Fruit fly (Drosophila melanogaster) whole organism, embryonic: ENCODE results near the gene CG42811.

Experiments used
- ATbp ChIP-seq: fragments of 200-800 bp; sonication (Bioruptor generic); optimal IDR thresholded peaks from 2 replicates; lab custom pipeline; 2017; ENCODE audit warnings: missing biosample characterization, mild to moderate bottlenecking, missing genetic modification characterization, missing genetic modification reagents
- Aef1 ChIP-seq: fragments of 200-800 bp; sonication (Bioruptor generic); IDR thresholded peaks from 3 replicates; pipeline ENCODE4 v1.3.6; 2022; ENCODE audit warnings: missing biosample characterization, missing genetic modification characterization
- BEAF-32 ChIP-seq: fragments of 200-800 bp; sonication (Bioruptor generic); optimal IDR thresholded peaks from 3 replicates; lab custom pipeline; 2017; ENCODE audit warnings: missing biosample characterization, missing genetic modification characterization, mild to moderate bottlenecking, moderate library complexity, missing genetic modification reagents
- CG10147 ChIP-seq: fragments of 200-800 bp; sonication (Bioruptor generic); optimal IDR thresholded peaks from 2 replicates; lab custom pipeline; 2019; ENCODE audit warnings: missing biosample characterization, mild to moderate bottlenecking, missing genetic modification characterization, moderate library complexity
- CG10654 ChIP-seq: fragments of 200-800 bp; sonication (Bioruptor generic); optimal IDR thresholded peaks from 2 replicates; lab custom pipeline; 2016; ENCODE audit warnings: missing biosample characterization, missing genetic modification characterization
- CG11456 ChIP-seq: fragments of 200-800 bp; sonication (Bioruptor generic); IDR thresholded peaks from 3 replicates; pipeline ENCODE4 v1.3.6; 2022; ENCODE audit warnings: missing biosample characterization, missing genetic modification characterization
- CG13123 ChIP-seq: fragments of 200-800 bp; sonication (Bioruptor generic); optimal IDR thresholded peaks from 2 replicates; lab custom pipeline; 2016; ENCODE audit warnings: missing biosample characterization, missing genetic modification characterization
- CG14441 ChIP-seq: fragments of 200-800 bp; sonication (Bioruptor generic); IDR thresholded peaks from 2 replicates; pipeline ENCODE4 v1.3.6; 2022; ENCODE audit warnings: missing biosample characterization, missing genetic modification characterization
- CG14667 ChIP-seq: fragments of 200-800 bp; sonication (Bioruptor generic); IDR thresholded peaks from 2 replicates; pipeline ENCODE4 v1.3.6; 2022; ENCODE audit warnings: missing biosample characterization, missing genetic modification characterization
- CG15601 ChIP-seq: fragments of 200-800 bp; sonication (Bioruptor generic); optimal IDR thresholded peaks from 3 replicates; lab custom pipeline; 2019; ENCODE audit warnings: missing biosample characterization, mild to moderate bottlenecking, missing genetic modification characterization, moderate library complexity
- CG1602 ChIP-seq: fragments of 200-800 bp; sonication (Bioruptor generic); optimal IDR thresholded peaks from 3 replicates; lab custom pipeline; 2016; ENCODE audit warnings: missing biosample characterization, missing genetic modification characterization
- CG17385 ChIP-seq: fragments of 200-800 bp; sonication (Bioruptor generic); optimal IDR thresholded peaks from 3 replicates; lab custom pipeline; 2018; ENCODE audit warnings: missing biosample characterization, mild to moderate bottlenecking, missing genetic modification characterization
- CG2202 ChIP-seq: fragments of 200-800 bp; sonication (Bioruptor generic); optimal IDR thresholded peaks from 2 replicates; lab custom pipeline; 2018; ENCODE audit warnings: missing biosample characterization, mild to moderate bottlenecking, missing genetic modification characterization
- CG3065 ChIP-seq: fragments of 200-800 bp; sonication (Bioruptor generic); optimal IDR thresholded peaks from 2 replicates; lab custom pipeline; 2016; ENCODE audit warnings: missing biosample characterization, missing genetic modification characterization
- CG32772 ChIP-seq: fragments of 200-800 bp; sonication (Bioruptor generic); IDR thresholded peaks from 2 replicates; pipeline ENCODE4 v1.3.6; 2022; ENCODE audit warnings: missing biosample characterization, missing genetic modification characterization
- CG33557 ChIP-seq: fragments of 200-800 bp; sonication (Bioruptor generic); optimal IDR thresholded peaks from 2 replicates; lab custom pipeline; 2019; ENCODE audit warnings: missing biosample characterization, mild to moderate bottlenecking, missing genetic modification characterization, moderate library complexity
- CG34376 ChIP-seq: fragments of 200-800 bp; sonication (Bioruptor generic); optimal IDR thresholded peaks from 2 replicates; lab custom pipeline; 2018; ENCODE audit warnings: missing biosample characterization, mild to moderate bottlenecking, missing genetic modification characterization
- CG4360 ChIP-seq: fragments of 200-800 bp; sonication (Bioruptor generic); IDR thresholded peaks from 2 replicates; pipeline ENCODE4 v1.3.6; 2022; ENCODE audit warnings: missing biosample characterization, missing genetic modification characterization
- CG5180 ChIP-seq: fragments of 200-800 bp; sonication (Bioruptor generic); optimal IDR thresholded peaks from 3 replicates; lab custom pipeline; 2017; ENCODE audit warnings: missing biosample characterization, missing genetic modification characterization, mild to moderate bottlenecking, moderate library complexity, missing genetic modification reagents
- CG8089 ChIP-seq: fragments of 200-800 bp; sonication (Bioruptor generic); optimal IDR thresholded peaks from 3 replicates; lab custom pipeline; 2016; ENCODE audit warnings: missing biosample characterization, missing genetic modification characterization
- CG8924 ChIP-seq: fragments of 200-800 bp; optimal IDR thresholded peaks from 3 replicates; lab custom pipeline; 2019; ENCODE audit warnings: missing biosample characterization, mild to moderate bottlenecking, missing genetic modification characterization, moderate library complexity
- Dad ChIP-seq: fragments of 200-800 bp; sonication (Bioruptor generic); optimal IDR thresholded peaks from 3 replicates; lab custom pipeline; 2016; ENCODE audit warnings: missing biosample characterization, missing genetic modification characterization
- Dll ChIP-seq: fragments of 200-800 bp; sonication (Bioruptor generic); IDR thresholded peaks from 4 replicates; pipeline ENCODE4 v1.3.6; 2022; ENCODE audit warnings: missing biosample characterization, missing genetic modification characterization; ENCODE audit not compliant: partially characterized antibody
- Ets97D ChIP-seq: fragments of 200-800 bp; sonication (Bioruptor generic); optimal IDR thresholded peaks from 3 replicates; lab custom pipeline; 2016; ENCODE audit warnings: missing biosample characterization, missing genetic modification characterization
- Fer2 ChIP-seq: fragments of 200-800 bp; sonication (Bioruptor generic); optimal IDR thresholded peaks from 2 replicates; lab custom pipeline; 2018; ENCODE audit warnings: missing biosample characterization, mild to moderate bottlenecking, missing genetic modification characterization, moderate library complexity
- HLH54F ChIP-seq: fragments of 200-800 bp; sonication (Bioruptor generic); optimal IDR thresholded peaks from 3 replicates; lab custom pipeline; 2016; ENCODE audit warnings: missing biosample characterization, missing genetic modification characterization
- Hand ChIP-seq: fragments of 200-800 bp; sonication (Bioruptor generic); optimal IDR thresholded peaks from 2 replicates; lab custom pipeline; 2017; ENCODE audit warnings: mild to moderate bottlenecking, missing biosample characterization, missing genetic modification reagents, missing genetic modification characterization
- Med ChIP-seq: fragments of 200-800 bp; sonication (Bioruptor generic); peaks from one replicate; lab custom pipeline; 2016; ENCODE audit warnings: missing biosample characterization, missing genetic modification characterization, mild to moderate bottlenecking, inconsistent platforms, moderate library complexity
- NK7.1 ChIP-seq: fragments of 200-800 bp; sonication (Bioruptor generic); optimal IDR thresholded peaks from 3 replicates; lab custom pipeline; 2016; ENCODE audit warnings: missing biosample characterization, missing genetic modification characterization
- Neu2 ChIP-seq: fragments of 200-800 bp; sonication (Bioruptor generic); optimal IDR thresholded peaks from 3 replicates; lab custom pipeline; 2016; ENCODE audit warnings: missing biosample characterization, missing genetic modification characterization, borderline replicate concordance
- Pdp1 ChIP-seq, 2 experiments: fragments of 200-800 bp; sonication (Bioruptor generic); optimal IDR thresholded peaks; 3 replicates each; lab custom pipeline; 2016; ENCODE audit warnings: missing biosample characterization in 2 of 2, missing genetic modification characterization in 2 of 2, mild to moderate bottlenecking in 1 of 2, moderate library complexity in 1 of 2
- Scr ChIP-seq: fragments of 200-800 bp; sonication (Bioruptor generic); IDR thresholded peaks from 2 replicates; pipeline ENCODE4 v1.3.6; 2022; ENCODE audit warnings: missing biosample characterization, missing genetic modification characterization; ENCODE audit not compliant: partially characterized antibody
- Sin3A ChIP-seq: fragments of >200 bp; optimal IDR thresholded peaks from 2 replicates; lab custom pipeline; 2018
- Ssrp ChIP-seq: fragments of 200-800 bp; sonication (Bioruptor generic); optimal IDR thresholded peaks from 2 replicates; lab custom pipeline; 2018; ENCODE audit warnings: missing biosample characterization, mild to moderate bottlenecking, missing genetic modification characterization, moderate library complexity
- Usf ChIP-seq: fragments of 200-800 bp; sonication (Bioruptor generic); optimal IDR thresholded peaks from 2 replicates; lab custom pipeline; 2017; ENCODE audit warnings: missing genotype, missing biosample characterization, missing genetic modification characterization
- ara ChIP-seq: fragments of 200-800 bp; sonication (Bioruptor generic); IDR thresholded peaks from 2 replicates; pipeline ENCODE4 v1.3.6; 2022; ENCODE audit warnings: missing biosample characterization, missing genetic modification characterization
- ato ChIP-seq: fragments of 200-800 bp; sonication (Bioruptor generic); IDR thresholded peaks from 2 replicates; pipeline ENCODE4 v1.3.6; 2022; ENCODE audit warnings: missing biosample characterization, missing genetic modification characterization; ENCODE audit not compliant: partially characterized antibody
- bbx ChIP-seq: fragments of 200-800 bp; sonication (Bioruptor generic); IDR thresholded peaks from 2 replicates; pipeline ENCODE4 v1.3.6; 2022; ENCODE audit warnings: missing biosample characterization, missing genetic modification characterization; ENCODE audit not compliant: partially characterized antibody
- bowl ChIP-seq: fragments of 200-800 bp; sonication (Bioruptor generic); IDR thresholded peaks from 2 replicates; pipeline ENCODE4 v1.3.6; 2022; ENCODE audit warnings: missing biosample characterization, missing genetic modification characterization
- cad ChIP-seq: fragments of >200 bp; optimal IDR thresholded peaks from 2 replicates; lab custom pipeline; 2017; ENCODE audit warnings: missing biosample characterization, missing genetic modification characterization
- chif ChIP-seq, 2 experiments: fragments of 200-800 bp; sonication (Bioruptor generic); optimal IDR thresholded peaks; 3 replicates each; lab custom pipeline; 2016; ENCODE audit warnings: missing biosample characterization in 2 of 2, missing genetic modification characterization in 2 of 2
- chm ChIP-seq: fragments of 200-800 bp; sonication (Bioruptor generic); IDR thresholded peaks from 2 replicates; pipeline ENCODE4 v1.3.6; 2022; ENCODE audit warnings: missing biosample characterization, missing genetic modification characterization
- cwo ChIP-seq: fragments of 200-800 bp; sonication (Bioruptor generic); optimal IDR thresholded peaks from 3 replicates; lab custom pipeline; 2017; ENCODE audit warnings: missing biosample characterization, missing genetic modification characterization, mild to moderate bottlenecking, moderate library complexity, missing genetic modification reagents
- jigr1 ChIP-seq: fragments of 200-800 bp; sonication (Bioruptor generic); IDR thresholded peaks from 3 replicates; pipeline ENCODE4 v1.3.6; 2022; ENCODE audit warnings: missing biosample characterization, missing genetic modification characterization
- odd ChIP-seq: fragments of 200-800 bp; sonication (Bioruptor generic); optimal IDR thresholded peaks from 2 replicates; lab custom pipeline; 2017; ENCODE audit warnings: missing biosample characterization, mild to moderate bottlenecking, missing genetic modification characterization
- org-1 ChIP-seq: fragments of 200-800 bp; sonication (Bioruptor generic); optimal IDR thresholded peaks from 2 replicates; lab custom pipeline; 2017; ENCODE audit warnings: missing biosample characterization, missing genetic modification characterization
- peb ChIP-seq: fragments of 200-800 bp; sonication (Bioruptor generic); IDR thresholded peaks from 2 replicates; pipeline ENCODE4 v1.3.6; 2022; ENCODE audit warnings: missing biosample characterization, missing genetic modification characterization
- pzg ChIP-seq: fragments of 200-800 bp; sonication (Bioruptor generic); optimal IDR thresholded peaks from 3 replicates; lab custom pipeline; 2018; ENCODE audit warnings: missing biosample characterization, mild to moderate bottlenecking, missing genetic modification characterization, moderate library complexity
- stwl ChIP-seq: fragments of 200-800 bp; sonication (Bioruptor generic); optimal IDR thresholded peaks from 3 replicates; lab custom pipeline; 2018; ENCODE audit warnings: missing biosample characterization, mild to moderate bottlenecking, missing genetic modification characterization, moderate library complexity
- vvl ChIP-seq: fragments of 200-800 bp; sonication (Bioruptor generic); IDR thresholded peaks from 2 replicates; pipeline ENCODE4 v1.3.6; 2022; ENCODE audit warnings: missing biosample characterization, missing genetic modification characterization
- zfh1 ChIP-seq: fragments of 200-800 bp; sonication (Bioruptor generic); IDR thresholded peaks from 3 replicates; pipeline ENCODE4 v1.3.6; 2022; ENCODE audit warnings: missing biosample characterization, missing genetic modification characterization

The CG42811 gene

dm6 chr3R:24359957-24360356 is 7.1 kb downstream of the CG42811 start, which contains the start of gene CG18528 (continued):
- TF ChIP-seq CG5180 (GFP tag; lab: Kevin White, UChicago) (no peak), CG14667 (no peak), CG15601 (tag; lab: Kevin White, UChicago) (no peak), CG13123 (no peak), CG34376 (GFP tag; lab: Kevin White, UChicago) (no peak), cad (GFP tag; lab: Kevin White, UChicago) (no peak), Aef1 (GFP tag; lab: Robert Waterston, UW) (no peak), stwl (tag; lab: Kevin White, UChicago) (peak; percentile 73), bbx (GFP tag; lab: Robert Waterston, UW) (0 out of 2 replicates have a peak, but pooled peaks have one; percentile 39), Ets97D (peak; percentile 92), Scr (GFP tag; lab: Robert Waterston, UW) (peak; percentile 31), CG10654 (GFP tag; lab: Kevin White, UChicago) (no peak), CG33557 (GFP tag; lab: Kevin White, UChicago) (no peak), CG17385 (GFP tag; lab: Kevin White, UChicago) (no peak), zfh1 (peak; percentile 31; the same call in 1 of the 3 replicates), BEAF-32 (GFP tag; lab: Kevin White, UChicago) (peak; percentile 59), chm (GFP tag; lab: Robert Waterston, UW) (no peak), CG11456 (GFP tag; lab: Robert Waterston, UW) (no peak), CG14441 (no peak), chif (GFP tag; optimal IDR thresholded peaks at IDR 0.05; lab: Kevin White, UChicago) (no peak), pzg (GFP tag; lab: Kevin White, UChicago) (peak; percentile 89), Dll (GFP tag; lab: Robert Waterston, UW) (peak; percentile 24; the same call in 1 of the 4 replicates), CG8924 (tag; lab: Kevin White, UChicago) (peak; percentile 24), Hand (GFP tag; lab: Kevin White, UChicago) (no peak), jigr1 (no peak), ato (GFP tag; lab: Robert Waterston, UW) (no peak), cwo (GFP tag; lab: Kevin White, UChicago) (no peak), Sin3A (lab: Kevin White, UChicago) (peak; percentile 29), ATbp (GFP tag; lab: Kevin White, UChicago) (no peak), CG8089 (no peak), Pdp1 (GFP tag; optimal IDR thresholded peaks at IDR 0.05; lab: Kevin White, UChicago) (no peak), HLH54F (GFP tag; lab: Kevin White, UChicago) (no peak), NK7.1 (GFP tag; lab: Kevin White, UChicago) (no peak), CG2202 (tag; lab: Kevin White, UChicago) (no peak), ara (GFP tag; lab: Robert Waterston, UW) (no peak), Usf (GFP tag; lab: Kevin White, UChicago) (no peak), bowl (GFP tag; lab: Robert Waterston, UW) (no peak), Ssrp (tag; lab: Kevin White, UChicago) (no peak), Fer2 (tag; lab: Kevin White, UChicago) (no peak), org-1 (GFP tag; lab: Kevin White, UChicago) (no peak), Med (peak; percentile 86), peb (GFP tag; lab: Robert Waterston, UW) (no peak), CG4360 (GFP tag; lab: Robert Waterston, UW) (peak; percentile 12; the same call in 1 of the 2 replicates), odd (GFP tag; lab: Kevin White, UChicago) (no peak), CG32772 (GFP tag; lab: Robert Waterston, UW) (no peak), Dad (no peak), vvl (GFP tag; lab: Robert Waterston, UW) (0 out of 2 replicates have a peak, but pooled peaks have one; percentile 10), CG3065 (GFP tag; lab: Kevin White, UChicago) (no peak), CG1602 (GFP tag; lab: Kevin White, UChicago) (no peak), CG10147 (GFP tag; lab: Kevin White, UChicago) (no peak), Neu2 (GFP tag; lab: Kevin White, UChicago) (no peak)
